Fruit fly (Drosophila melanogaster): ENCODE measurements around the gene CG43392.

The CG43392 gene

dm6 chr3L:22071687-22072394 lies 42.3 kb upstream of the CG43392 start, which contains the start of gene CG7139 (continued):
- TF ChIP-seq CG5180 (GFP tag; optimal IDR thresholded peaks at IDR 0.05) (no peak), fd64A (GFP tag; optimal IDR thresholded peaks at IDR 0.05) (no peak), Antp (GFP tag; optimal IDR thresholded peaks at IDR 0.05) (no peak), trem (tag; optimal IDR thresholded peaks at IDR 0.05) (peak; percentile 8), unc-4 (GFP tag; IDR thresholded peaks at IDR 0.05; ENCODE audit: partially characterized antibody) (peak; percentile 48; the same call in 1 of the 2 replicates), CG12391 (tag; optimal IDR thresholded peaks at IDR 0.05) (peak; percentile 19), Pdp1 (GFP tag; optimal IDR thresholded peaks at IDR 0.05) (peak in 1 of 2 experiments; percentile 28), maf-S (GFP tag; optimal IDR thresholded peaks at IDR 0.05) (no peak), CG6791 (GFP tag; IDR thresholded peaks at IDR 0.05; ENCODE audit: partially characterized antibody) (peak; percentile 75), Ets97D (GFP tag; optimal IDR thresholded peaks at IDR 0.05) (peak; percentile 25), lola (GFP tag; optimal IDR thresholded peaks at IDR 0.05) (no peak), CG18599 (GFP tag; optimal IDR thresholded peaks at IDR 0.05) (no peak), CG10462 (GFP tag; optimal IDR thresholded peaks at IDR 0.05) (no peak), insv (GFP tag; optimal IDR thresholded peaks at IDR 0.05) (no peak), hbn (GFP tag; IDR thresholded peaks at IDR 0.05; ENCODE audit: partially characterized antibody) (peak; percentile 53), ewg (GFP tag; optimal IDR thresholded peaks at IDR 0.05) (no peak), bcd (GFP tag; optimal IDR thresholded peaks at IDR 0.05) (peak; percentile 9), hkb (optimal IDR thresholded peaks at IDR 0.05) (no peak), hkb (GFP tag; IDR thresholded peaks at IDR 0.05) (no peak), ems (GFP tag; optimal IDR thresholded peaks at IDR 0.05) (no peak), p53 (GFP tag; optimal IDR thresholded peaks at IDR 0.05) (no peak), CG2116 (GFP tag; optimal IDR thresholded peaks at IDR 0.05) (peak; percentile 72), Hmr (GFP tag; optimal IDR thresholded peaks at IDR 0.05) (peak; percentile 17), Hmx (GFP tag; optimal IDR thresholded peaks at IDR 0.05) (no peak), D19B (GFP tag; optimal IDR thresholded peaks at IDR 0.05) (peak; percentile 31), CG9817 (tag; optimal IDR thresholded peaks at IDR 0.05) (peak; percentile 1), CG34376 (GFP tag; optimal IDR thresholded peaks at IDR 0.05) (no peak), Max (GFP tag; optimal IDR thresholded peaks at IDR 0.05) (no peak), Abd-B (GFP tag; optimal IDR thresholded peaks at IDR 0.05) (peak; percentile 8), CG34224 (GFP tag; IDR thresholded peaks at IDR 0.05; ENCODE audit: partially characterized antibody) (peak; percentile 50), D19A (tag; optimal IDR thresholded peaks at IDR 0.05) (peak; percentile 58), CG17385 (GFP tag; optimal IDR thresholded peaks at IDR 0.05) (peak; percentile 12), CG16813 (GFP tag; IDR thresholded peaks at IDR 0.05; ENCODE audit: partially characterized antibody) (peak; percentile 85), Ada2b (GFP tag; IDR thresholded peaks at IDR 0.05) (no peak), Mes4 (GFP tag; optimal IDR thresholded peaks at IDR 0.05) (no peak), CG13775 (GFP tag; optimal IDR thresholded peaks at IDR 0.05) (peak; percentile 9), ro (GFP tag; IDR thresholded peaks at IDR 0.05) (no peak), CG18619 (GFP tag; optimal IDR thresholded peaks at IDR 0.05) (peak; percentile 1), oc (tag; optimal IDR thresholded peaks at IDR 0.05) (no peak), stc (GFP tag; IDR thresholded peaks at IDR 0.05) (no peak), sna (GFP tag; IDR thresholded peaks at IDR 0.05; ENCODE audit: partially characterized antibody) (peak; percentile 71), nerfin-2 (GFP tag; IDR thresholded peaks at IDR 0.05; ENCODE audit: partially characterized antibody) (peak; percentile 70), CG10543 (GFP tag; optimal IDR thresholded peaks at IDR 0.05) (peak; percentile 45), CG13296 (GFP tag; optimal IDR thresholded peaks at IDR 0.05) (peak; percentile 8), Nf-YA (GFP tag; IDR thresholded peaks at IDR 0.05) (no peak), amos (GFP tag; IDR thresholded peaks at IDR 0.05; ENCODE audit: partially characterized antibody) (peak; percentile 70), CG31441 (GFP tag; IDR thresholded peaks at IDR 0.05) (peak; percentile 28; the same call in 1 of the 2 replicates), CG4617 (GFP tag; optimal IDR thresholded peaks at IDR 0.05; ENCODE audit: borderline replicate concordance) (peak; percentile 70)

All from whole organism, embryonic.